Fruit fly (Drosophila melanogaster) whole organism, prepupa: ENCODE measurements around the gene X11L.

Experiments used
- Blimp-1 ChIP-seq: fragments of 200-800 bp; sonication (Bioruptor generic); optimal IDR thresholded peaks from 3 replicates; lab custom pipeline; 2017; ENCODE audit warnings: missing biosample characterization, missing genetic modification characterization, mild to moderate bottlenecking, moderate library complexity, missing genetic modification reagents
- CG10631 ChIP-seq: fragments of 200-800 bp; sonication (Bioruptor generic); optimal IDR thresholded peaks from 2 replicates; lab custom pipeline; 2016; ENCODE audit warnings: missing biosample characterization, missing genetic modification characterization
- CG10669 ChIP-seq: fragments of 200-800 bp; sonication (Bioruptor generic); optimal IDR thresholded peaks from 3 replicates; lab custom pipeline; 2018; ENCODE audit warnings: missing biosample characterization, mild to moderate bottlenecking, missing genetic modification characterization, moderate library complexity
- CG11294 ChIP-seq: fragments of 200-800 bp; sonication (Bioruptor generic); IDR thresholded peaks from 2 replicates; pipeline ENCODE4 v1.3.6; 2022; ENCODE audit warnings: missing biosample characterization, missing genetic modification characterization
- CG15336 ChIP-seq: fragments of 200-800 bp; sonication (Bioruptor generic); IDR thresholded peaks from 2 replicates; pipeline ENCODE4 v1.3.6; 2022; ENCODE audit warnings: missing biosample characterization, missing genetic modification characterization
- CG1621 ChIP-seq: fragments of 200-800 bp; sonication (Bioruptor generic); optimal IDR thresholded peaks from 3 replicates; lab custom pipeline; 2018; ENCODE audit warnings: missing biosample characterization, mild to moderate bottlenecking, missing genetic modification characterization
- CG16779 ChIP-seq: fragments of 200-800 bp; sonication (Bioruptor generic); optimal IDR thresholded peaks from 3 replicates; lab custom pipeline; 2017; ENCODE audit warnings: missing biosample characterization, mild to moderate bottlenecking, missing genetic modification characterization
- CG31627 ChIP-seq: fragments of 200-800 bp; sonication (Bioruptor generic); optimal IDR thresholded peaks from 3 replicates; lab custom pipeline; 2016; ENCODE audit warnings: missing biosample characterization, missing genetic modification characterization
- CG32006 ChIP-seq: fragments of 200-800 bp; sonication (Bioruptor generic); optimal IDR thresholded peaks from 3 replicates; lab custom pipeline; 2017; ENCODE audit warnings: missing biosample characterization, mild to moderate bottlenecking, missing genetic modification characterization
- CG4318 ChIP-seq: fragments of 200-800 bp; sonication (Bioruptor generic); optimal IDR thresholded peaks from 3 replicates; lab custom pipeline; 2017; ENCODE audit warnings: missing biosample characterization, mild to moderate bottlenecking, missing genetic modification characterization
- CG6163 ChIP-seq: fragments of 200-800 bp; sonication (Bioruptor generic); IDR thresholded peaks from 3 replicates; pipeline ENCODE4 v1.3.6; 2022; ENCODE audit warnings: missing biosample characterization, missing genetic modification characterization
- CG6276 ChIP-seq: fragments of 200-800 bp; sonication (Bioruptor generic); optimal IDR thresholded peaks from 2 replicates; lab custom pipeline; 2017; ENCODE audit warnings: missing biosample characterization, mild to moderate bottlenecking, missing genetic modification characterization
- CG6792 ChIP-seq: fragments of 200-800 bp; sonication (Bioruptor generic); optimal IDR thresholded peaks from 3 replicates; lab custom pipeline; 2016; ENCODE audit warnings: missing biosample characterization, missing genetic modification characterization
- CG6808 ChIP-seq: fragments of 200-800 bp; sonication (Bioruptor generic); optimal IDR thresholded peaks from 3 replicates; lab custom pipeline; 2017; ENCODE audit warnings: missing biosample characterization, missing genetic modification characterization, mild to moderate bottlenecking, moderate library complexity, missing genetic modification reagents
- CG6854 ChIP-seq: fragments of 200-800 bp; sonication (Bioruptor generic); optimal IDR thresholded peaks from 2 replicates; lab custom pipeline; 2017; ENCODE audit warnings: missing biosample characterization, mild to moderate bottlenecking, missing genetic modification characterization
- CG8119 ChIP-seq: fragments of 200-800 bp; sonication (Bioruptor generic); IDR thresholded peaks from 3 replicates; pipeline ENCODE4 v1.3.6; 2022; ENCODE audit warnings: missing biosample characterization, missing genetic modification characterization
- CG8319 ChIP-seq: fragments of 200-800 bp; sonication (Bioruptor generic); optimal IDR thresholded peaks from 3 replicates; lab custom pipeline; 2016; ENCODE audit warnings: missing biosample characterization, missing genetic modification characterization
- CG8632 ChIP-seq: fragments of 200-800 bp; sonication (Bioruptor generic); optimal IDR thresholded peaks from 3 replicates; lab custom pipeline; 2016; ENCODE audit warnings: missing biosample characterization, missing genetic modification characterization
- CG9139 ChIP-seq: fragments of 200-800 bp; sonication (Bioruptor generic); optimal IDR thresholded peaks from 3 replicates; lab custom pipeline; 2017; ENCODE audit warnings: missing biosample characterization, mild to moderate bottlenecking, missing genetic modification characterization
- Eip75B ChIP-seq: fragments of 200-800 bp; sonication (Bioruptor generic); optimal IDR thresholded peaks from 3 replicates; lab custom pipeline; 2016; ENCODE audit warnings: missing biosample characterization, missing genetic modification characterization
- Eip93F ChIP-seq: fragments of 200-800 bp; sonication (Bioruptor generic); optimal IDR thresholded peaks from 2 replicates; lab custom pipeline; 2016; ENCODE audit warnings: missing biosample characterization, mild to moderate bottlenecking, missing genetic modification characterization
- Ets21C ChIP-seq: fragments of 200-800 bp; sonication (Bioruptor generic); optimal IDR thresholded peaks from 3 replicates; lab custom pipeline; 2016; ENCODE audit warnings: missing biosample characterization, missing genetic modification characterization
- Ets96B ChIP-seq: fragments of 200-800 bp; optimal IDR thresholded peaks from 2 replicates; lab custom pipeline; 2019; ENCODE audit warnings: missing biosample characterization, mild to moderate bottlenecking, missing genetic modification characterization, moderate library complexity
- Hr38 ChIP-seq: sonication (Bioruptor generic); optimal IDR thresholded peaks from 2 replicates; lab custom pipeline; 2016; ENCODE audit warnings: missing biosample characterization, missing genetic modification characterization
- Hr39 ChIP-seq: fragments of 200-800 bp; sonication (Bioruptor generic); optimal IDR thresholded peaks from 2 replicates; lab custom pipeline; 2016; ENCODE audit warnings: missing biosample characterization, missing genetic modification characterization
- Hr4 ChIP-seq: fragments of 200-800 bp; sonication (Bioruptor generic); optimal IDR thresholded peaks from 3 replicates; lab custom pipeline; 2016; ENCODE audit warnings: missing biosample characterization, missing genetic modification characterization
- Lpt ChIP-seq: fragments of 200-800 bp; sonication (Bioruptor generic); optimal IDR thresholded peaks from 3 replicates; lab custom pipeline; 2016; ENCODE audit warnings: missing biosample characterization, missing genetic modification characterization
- Met ChIP-seq: fragments of 200-800 bp; sonication (Bioruptor generic); optimal IDR thresholded peaks from 3 replicates; lab custom pipeline; 2016; ENCODE audit warnings: missing biosample characterization, missing genetic modification characterization
- OdsH ChIP-seq: fragments of 200-800 bp; sonication (Bioruptor generic); optimal IDR thresholded peaks from 3 replicates; lab custom pipeline; 2016; ENCODE audit warnings: missing biosample characterization, missing genetic modification characterization
- Smox ChIP-seq: fragments of 200-800 bp; sonication (Bioruptor generic); optimal IDR thresholded peaks from 3 replicates; lab custom pipeline; 2016; ENCODE audit warnings: missing biosample characterization, missing genetic modification characterization
- Sox14 ChIP-seq: fragments of 200-800 bp; sonication (Bioruptor generic); optimal IDR thresholded peaks from 3 replicates; lab custom pipeline; 2016; ENCODE audit warnings: missing biosample characterization, missing genetic modification characterization
- Sox15 ChIP-seq: fragments of 200-800 bp; sonication (Bioruptor generic); optimal IDR thresholded peaks from 3 replicates; lab custom pipeline; 2016; ENCODE audit warnings: missing biosample characterization, missing genetic modification characterization
- achi ChIP-seq: fragments of 200-800 bp; sonication (Bioruptor generic); optimal IDR thresholded peaks from 3 replicates; lab custom pipeline; 2016; ENCODE audit warnings: missing biosample characterization, missing genetic modification characterization
- acj6 ChIP-seq: fragments of 200-800 bp; sonication (Bioruptor generic); optimal IDR thresholded peaks from 3 replicates; lab custom pipeline; 2016; ENCODE audit warnings: missing biosample characterization, missing genetic modification characterization
- cyc ChIP-seq: fragments of 200-800 bp; sonication (Bioruptor generic); optimal IDR thresholded peaks from 3 replicates; lab custom pipeline; 2016; ENCODE audit warnings: missing biosample characterization, missing genetic modification characterization
- dsx ChIP-seq: fragments of 200-800 bp; optimal IDR thresholded peaks from 3 replicates; lab custom pipeline; 2019; ENCODE audit warnings: missing biosample characterization, mild to moderate bottlenecking, missing genetic modification characterization, moderate library complexity; ENCODE audit not compliant: poor library complexity, severe bottlenecking
- eg ChIP-seq: fragments of 200-800 bp; sonication (Bioruptor generic); IDR thresholded peaks from 3 replicates; pipeline ENCODE4 v1.3.6; 2022; ENCODE audit warnings: missing biosample characterization, missing genetic modification characterization
- esn ChIP-seq: fragments of 200-800 bp; sonication (Bioruptor generic); optimal IDR thresholded peaks from 2 replicates; lab custom pipeline; 2016; ENCODE audit warnings: missing biosample characterization, mild to moderate bottlenecking, missing genetic modification characterization, moderate library complexity
- fd59A ChIP-seq: fragments of 200-800 bp; sonication (Bioruptor generic); optimal IDR thresholded peaks from 2 replicates; lab custom pipeline; 2017; ENCODE audit warnings: missing biosample characterization, mild to moderate bottlenecking, missing genetic modification characterization, missing genetic modification reagents
- fd85E ChIP-seq: fragments of 200-800 bp; sonication (Bioruptor generic); optimal IDR thresholded peaks from 3 replicates; lab custom pipeline; 2016; ENCODE audit warnings: missing biosample characterization, missing genetic modification characterization
- fkh ChIP-seq: fragments of 200-800 bp; sonication (Bioruptor generic); optimal IDR thresholded peaks from 3 replicates; lab custom pipeline; 2017; ENCODE audit warnings: missing biosample characterization, mild to moderate bottlenecking, missing genetic modification characterization, moderate library complexity
- lz ChIP-seq: fragments of 200-800 bp; sonication (Bioruptor generic); optimal IDR thresholded peaks from 3 replicates; lab custom pipeline; 2016; ENCODE audit warnings: missing biosample characterization, missing genetic modification characterization
- net ChIP-seq: fragments of 200-800 bp; sonication (Bioruptor generic); optimal IDR thresholded peaks from 3 replicates; lab custom pipeline; 2016; ENCODE audit warnings: missing biosample characterization, missing genetic modification characterization
- svp ChIP-seq: fragments of 200-800 bp; sonication (Bioruptor generic); peaks from one replicate; lab custom pipeline; 2016; ENCODE audit warnings: missing biosample characterization, missing genetic modification characterization
- vri ChIP-seq: fragments of 200-800 bp; sonication (Bioruptor generic); optimal IDR thresholded peaks from 3 replicates; lab custom pipeline; 2016; ENCODE audit warnings: missing biosample characterization, mild to moderate bottlenecking, missing genetic modification characterization

X11L gene

dm6 chrX:17624983-17625401 lies 25.6 kb downstream of the X11L start (continued):
- peak; percentile 74 for TF ChIP-seq dsx (GFP tag; lab: Kevin White, UChicago)
- peak; percentile 90 for TF ChIP-seq OdsH (GFP tag; lab: Kevin White, UChicago)
- peak; percentile 72 for TF ChIP-seq fd59A (GFP tag; lab: Kevin White, UChicago)
- peak; percentile 89 for TF ChIP-seq Ets21C (GFP tag; lab: Kevin White, UChicago)
- TF ChIP-seq CG8119 (GFP tag; lab: Robert Waterston, UW) = peak; percentile 92
- peak; percentile 97 for TF ChIP-seq svp (GFP tag; lab: Kevin White, UChicago)
- peak; percentile 83 for TF ChIP-seq CG8319
- peak; percentile 95 for TF ChIP-seq esn
- TF ChIP-seq Sox14 (GFP tag; lab: Kevin White, UChicago) = peak; percentile 91
- TF ChIP-seq Hr4 = peak; percentile 92
- peak; percentile 81 for TF ChIP-seq Eip93F (GFP tag; lab: Kevin White, UChicago)
- TF ChIP-seq achi (GFP tag; lab: Kevin White, UChicago) = peak; percentile 87
- TF ChIP-seq CG32006 = peak; percentile 92
- TF ChIP-seq CG6808 (GFP tag; lab: Kevin White, UChicago) = peak; percentile 84
- TF ChIP-seq Ets96B (tag; lab: Kevin White, UChicago) = peak; percentile 76
- peak; percentile 92 for TF ChIP-seq CG31627 (GFP tag; lab: Kevin White, UChicago)
- TF ChIP-seq Blimp-1 (GFP tag; lab: Kevin White, UChicago) = peak; percentile 81
- peak; percentile 90 for TF ChIP-seq Eip75B (GFP tag; lab: Kevin White, UChicago)
- TF ChIP-seq CG10669 (GFP tag; lab: Kevin White, UChicago) = peak; percentile 86
- TF ChIP-seq CG8632 = peak; percentile 89
- peak; percentile 92 for TF ChIP-seq eg (GFP tag; lab: Robert Waterston, UW)
- TF ChIP-seq Smox (GFP tag; lab: Kevin White, UChicago) = peak; percentile 92
- TF ChIP-seq CG1621 (tag; lab: Kevin White, UChicago) = peak; percentile 80
- peak; percentile 92 for TF ChIP-seq cyc (GFP tag; lab: Kevin White, UChicago)
- TF ChIP-seq CG16779 = peak; percentile 82
- TF ChIP-seq CG6276 (GFP tag; lab: Kevin White, UChicago) = peak; percentile 92
- peak; percentile 95 for TF ChIP-seq CG15336 (GFP tag; lab: Robert Waterston, UW)
- TF ChIP-seq CG6792 (GFP tag; lab: Kevin White, UChicago) = peak; percentile 89
- TF ChIP-seq Met (GFP tag; lab: Kevin White, UChicago) = peak; percentile 95
- peak; percentile 95 for TF ChIP-seq lz (GFP tag; lab: Kevin White, UChicago)

- TF ChIP-seq CG11294 (GFP tag; lab: Robert Waterston, UW) = no peak
- TF ChIP-seq CG16779 = no peak
- no peak for TF ChIP-seq CG6808 (GFP tag; lab: Kevin White, UChicago)
These were observed 26.4 kb downstream of the X11L start for dm6 chrX:17625833-17626232.

dm6 chrX:17627090-17627992 lies 27.9 kb downstream of the X11L start, which contains the start of gene stas:
Gene stas, minus strand, starts transcription at chrX:17627895.
- TF ChIP-seq CG10669 (GFP tag; lab: Kevin White, UChicago) (no peak), CG10631 (no peak), CG6163 (GFP tag; lab: Robert Waterston, UW) (no peak), CG8119 (GFP tag; lab: Robert Waterston, UW) (0 out of 3 replicates have a peak, but pooled peaks have one; percentile 21), CG31627 (GFP tag; lab: Kevin White, UChicago) (no peak), vri (no peak), Sox15 (GFP tag; lab: Kevin White, UChicago) (no peak), acj6 (GFP tag; lab: Kevin White, UChicago) (no peak), net (GFP tag; lab: Kevin White, UChicago) (no peak), achi (GFP tag; lab: Kevin White, UChicago) (no peak), CG6854 (peak; percentile 52), Hr38 (GFP tag; lab: Kevin White, UChicago) (no peak), Met (GFP tag; lab: Kevin White, UChicago) (no peak), CG16779 (no peak), fd85E (GFP tag; lab: Kevin White, UChicago) (no peak), CG6808 (GFP tag; lab: Kevin White, UChicago) (no peak), Hr39 (GFP tag; lab: Kevin White, UChicago) (no peak), OdsH (GFP tag; lab: Kevin White, UChicago) (no peak), fkh (peak; percentile 71), CG9139 (GFP tag; lab: Kevin White, UChicago) (no peak), Eip75B (GFP tag; lab: Kevin White, UChicago) (peak; percentile 9), CG4318 (GFP tag; lab: Kevin White, UChicago) (no peak), dsx (GFP tag; lab: Kevin White, UChicago) (peak; percentile 64), Lpt (GFP tag; lab: Kevin White, UChicago) (no peak), CG8632 (no peak)
